Fruit fly (Drosophila melanogaster): ENCODE measurements around the gene Mst57Db.

- TF ChIP-seq Hr83 (GFP tag; optimal IDR thresholded peaks at IDR 0.05; ENCODE audit: poor library complexity, severe bottlenecking): no peak
- TF ChIP-seq Hr78 (GFP tag; optimal IDR thresholded peaks at IDR 0.05): no peak
- no peak for TF ChIP-seq Mio (GFP tag; optimal IDR thresholded peaks at IDR 0.05)
- no peak for TF ChIP-seq foxo (GFP tag; optimal IDR thresholded peaks at IDR 0.05)
- no peak for TF ChIP-seq woc (GFP tag; optimal IDR thresholded peaks at IDR 0.05)
- no peak for TF ChIP-seq usp (GFP tag; optimal IDR thresholded peaks at IDR 0.05)
- TF ChIP-seq psq (GFP tag; optimal IDR thresholded peaks at IDR 0.05): no peak
- TF ChIP-seq dmrt93B (GFP tag; optimal IDR thresholded peaks at IDR 0.05): no peak
- no peak for TF ChIP-seq Hnf4 (GFP tag; optimal IDR thresholded peaks at IDR 0.05)
- no peak for TF ChIP-seq tai (GFP tag; optimal IDR thresholded peaks at IDR 0.05)
- TF ChIP-seq GATAd (GFP tag; optimal IDR thresholded peaks at IDR 0.05): no peak
- no peak for TF ChIP-seq lola (GFP tag; optimal IDR thresholded peaks at IDR 0.05)
- no peak for TF ChIP-seq pan (optimal IDR thresholded peaks at IDR 0.05)
- no peak for TF ChIP-seq OdsH (GFP tag; optimal IDR thresholded peaks at IDR 0.05)
Observed at dm6 chr3R:25877064-25877463, 46.4 kb upstream of the Mst57Db start.
